Fruit fly (Drosophila melanogaster) whole organism, embryonic: Measurements from ENCODE around the gene CG34149.

Source experiments
- Aef1 ChIP-seq: fragments of 200-800 bp; sonication (Bioruptor generic); IDR thresholded peaks from 3 replicates; pipeline ENCODE4 v1.3.6; 2022; ENCODE audit warnings: missing biosample characterization, missing genetic modification characterization
- CG11456 ChIP-seq: fragments of 200-800 bp; sonication (Bioruptor generic); IDR thresholded peaks from 3 replicates; pipeline ENCODE4 v1.3.6; 2022; ENCODE audit warnings: missing biosample characterization, missing genetic modification characterization
- CG11560 ChIP-seq: fragments of 200-800 bp; sonication (Bioruptor generic); IDR thresholded peaks from 3 replicates; pipeline ENCODE4 v1.3.6; 2022; ENCODE audit warnings: missing biosample characterization, missing genetic modification characterization
- CG11695 ChIP-seq: fragments of 200-800 bp; sonication (Bioruptor generic); IDR thresholded peaks from 3 replicates; pipeline ENCODE4 v1.3.6; 2022; ENCODE audit warnings: missing biosample characterization, missing genetic modification characterization
- CG11723 ChIP-seq: fragments of 200-800 bp; sonication (Bioruptor generic); optimal IDR thresholded peaks from 2 replicates; lab custom pipeline; 2017; ENCODE audit warnings: missing biosample characterization, mild to moderate bottlenecking, missing genetic modification characterization
- CG14667 ChIP-seq: fragments of 200-800 bp; sonication (Bioruptor generic); IDR thresholded peaks from 2 replicates; pipeline ENCODE4 v1.3.6; 2022; ENCODE audit warnings: missing biosample characterization, missing genetic modification characterization
- CG15269 ChIP-seq: fragments of 200-800 bp; sonication (Bioruptor generic); optimal IDR thresholded peaks from 2 replicates; lab custom pipeline; 2018; ENCODE audit warnings: missing biosample characterization, mild to moderate bottlenecking, missing genetic modification characterization, moderate library complexity
- CG15514 ChIP-seq: fragments of 200-800 bp; sonication (Bioruptor generic); optimal IDR thresholded peaks from 3 replicates; lab custom pipeline; 2017; ENCODE audit warnings: missing biosample characterization, missing genetic modification characterization, mild to moderate bottlenecking, moderate library complexity, missing genetic modification reagents
- CG1602 ChIP-seq: fragments of 200-800 bp; sonication (Bioruptor generic); optimal IDR thresholded peaks from 3 replicates; lab custom pipeline; 2016; ENCODE audit warnings: missing biosample characterization, missing genetic modification characterization
- CG1603 ChIP-seq: fragments of 200-800 bp; sonication (Bioruptor generic); optimal IDR thresholded peaks from 2 replicates; lab custom pipeline; 2019; ENCODE audit warnings: missing biosample characterization, mild to moderate bottlenecking, missing genetic modification characterization, moderate library complexity
- CG17361 ChIP-seq: fragments of 200-800 bp; sonication (Bioruptor generic); IDR thresholded peaks from 3 replicates; pipeline ENCODE4 v1.3.6; 2022; ENCODE audit warnings: missing biosample characterization, missing genetic modification characterization
- CG17829 ChIP-seq: fragments of 200-800 bp; optimal IDR thresholded peaks from 2 replicates; lab custom pipeline; 2019; ENCODE audit warnings: missing biosample characterization, mild to moderate bottlenecking, missing genetic modification characterization, moderate library complexity
- CG17912 ChIP-seq: fragments of 200-800 bp; sonication (Bioruptor generic); optimal IDR thresholded peaks from 2 replicates; lab custom pipeline; 2018; ENCODE audit warnings: missing biosample characterization, mild to moderate bottlenecking, missing genetic modification characterization
- CG1792 ChIP-seq: fragments of 200-800 bp; sonication (Bioruptor generic); optimal IDR thresholded peaks from 2 replicates; lab custom pipeline; 2016; ENCODE audit warnings: missing biosample characterization, missing genetic modification characterization
- CG18476 ChIP-seq: fragments of 200-800 bp; sonication (Bioruptor generic); optimal IDR thresholded peaks from 2 replicates; lab custom pipeline; 2016; ENCODE audit warnings: missing biosample characterization, mild to moderate bottlenecking, missing genetic modification characterization
- CG2116 ChIP-seq: fragments of 200-800 bp; sonication (Bioruptor generic); optimal IDR thresholded peaks from 3 replicates; lab custom pipeline; 2018; ENCODE audit warnings: missing biosample characterization, mild to moderate bottlenecking, missing genetic modification characterization
- CG2199 ChIP-seq: fragments of 200-800 bp; sonication (Bioruptor generic); IDR thresholded peaks from 3 replicates; pipeline ENCODE4 v1.3.6; 2022; ENCODE audit warnings: missing biosample characterization, missing genetic modification characterization
- CG31224 ChIP-seq: fragments of 200-800 bp; sonication (Bioruptor generic); IDR thresholded peaks from 2 replicates; pipeline ENCODE4 v1.3.6; 2022; ENCODE audit warnings: missing biosample characterization, missing genetic modification characterization
- CG34422 ChIP-seq: fragments of 200-800 bp; sonication (Bioruptor generic); IDR thresholded peaks from 3 replicates; pipeline ENCODE4 v1.3.6; 2022; ENCODE audit warnings: missing biosample characterization, missing genetic modification characterization
- CG5245 ChIP-seq: fragments of 200-800 bp; sonication (Bioruptor generic); optimal IDR thresholded peaks from 3 replicates; lab custom pipeline; 2016; ENCODE audit warnings: missing biosample characterization, missing genetic modification characterization
- CG7556 ChIP-seq: fragments of 200-800 bp; sonication (Bioruptor generic); optimal IDR thresholded peaks from 2 replicates; lab custom pipeline; 2017; ENCODE audit warnings: missing biosample characterization, mild to moderate bottlenecking, missing genetic modification characterization
- CG8924 ChIP-seq: fragments of 200-800 bp; optimal IDR thresholded peaks from 3 replicates; lab custom pipeline; 2019; ENCODE audit warnings: missing biosample characterization, mild to moderate bottlenecking, missing genetic modification characterization, moderate library complexity
- CG9215 ChIP-seq: fragments of 200-800 bp; sonication (Bioruptor generic); IDR thresholded peaks from 2 replicates; pipeline ENCODE4 v1.3.6; 2022; ENCODE audit warnings: missing biosample characterization, missing genetic modification characterization
- Dp ChIP-seq: fragments of 200-800 bp; sonication (Bioruptor generic); optimal IDR thresholded peaks from 2 replicates; lab custom pipeline; 2018; ENCODE audit warnings: missing biosample characterization, mild to moderate bottlenecking, missing genetic modification characterization, moderate library complexity
- Ets65A ChIP-seq: fragments of 200-800 bp; sonication (Bioruptor generic); peaks from one replicate; lab custom pipeline; 2016; ENCODE audit warnings: missing biosample characterization, missing genetic modification characterization
- Hand ChIP-seq: fragments of 200-800 bp; sonication (Bioruptor generic); optimal IDR thresholded peaks from 2 replicates; lab custom pipeline; 2017; ENCODE audit warnings: mild to moderate bottlenecking, missing biosample characterization, missing genetic modification reagents, missing genetic modification characterization
- Lhr ChIP-seq: fragments of 200-800 bp; sonication (Bioruptor generic); optimal IDR thresholded peaks from 3 replicates; lab custom pipeline; 2017; ENCODE audit warnings: mild to moderate bottlenecking, missing biosample characterization, missing genetic modification reagents, missing genetic modification characterization
- Med ChIP-seq: fragments of 200-800 bp; sonication (Bioruptor generic); peaks from one replicate; lab custom pipeline; 2016; ENCODE audit warnings: missing biosample characterization, missing genetic modification characterization, mild to moderate bottlenecking, inconsistent platforms, moderate library complexity
- Meics ChIP-seq: fragments of 200-800 bp; sonication (Bioruptor generic); optimal IDR thresholded peaks from 2 replicates; lab custom pipeline; 2017; ENCODE audit warnings: missing biosample characterization, mild to moderate bottlenecking, missing genetic modification characterization
- Mrtf ChIP-seq: fragments of 200-800 bp; sonication (Bioruptor generic); IDR thresholded peaks from 3 replicates; pipeline ENCODE4 v1.3.6; 2022; ENCODE audit warnings: missing biosample characterization, missing genetic modification characterization
- NC2β ChIP-seq: fragments of 200-800 bp; sonication (Bioruptor generic); optimal IDR thresholded peaks from 2 replicates; lab custom pipeline; 2016; ENCODE audit warnings: missing biosample characterization, missing genetic modification characterization
- Ptx1 ChIP-seq: fragments of 200-800 bp; sonication (Bioruptor generic); IDR thresholded peaks from 2 replicates; pipeline ENCODE4 v1.3.6; 2022; ENCODE audit warnings: missing biosample characterization, missing genetic modification characterization
- Six4 ChIP-seq: fragments of 200-800 bp; sonication (Bioruptor generic); optimal IDR thresholded peaks from 2 replicates; lab custom pipeline; 2016; ENCODE audit warnings: missing biosample characterization, missing genetic modification characterization
- TFAM ChIP-seq: fragments of 200-800 bp; sonication (Bioruptor generic); optimal IDR thresholded peaks from 2 replicates; lab custom pipeline; 2017; ENCODE audit warnings: missing biosample characterization, missing genetic modification characterization, inconsistent platforms
- fd3F ChIP-seq: fragments of 200-800 bp; sonication (Bioruptor generic); optimal IDR thresholded peaks from 2 replicates; lab custom pipeline; 2018; ENCODE audit warnings: missing biosample characterization, mild to moderate bottlenecking, missing genetic modification characterization, moderate library complexity
- fd96Cb ChIP-seq: fragments of 200-800 bp; sonication (Bioruptor generic); optimal IDR thresholded peaks from 2 replicates; lab custom pipeline; 2018; ENCODE audit warnings: missing biosample characterization, mild to moderate bottlenecking, missing genetic modification characterization, moderate library complexity
- gce ChIP-seq: fragments of 200-800 bp; sonication (Bioruptor generic); IDR thresholded peaks from 3 replicates; pipeline ENCODE4 v1.3.6; 2022; ENCODE audit warnings: missing biosample characterization, missing genetic modification characterization
- hkb ChIP-seq, 2 experiments: fragments of 200-800 bp in 1 of 2; fragments of >200 bp in 1 of 2; sonication (Bioruptor generic) in 1 of 2; IDR thresholded peaks in 1 of 2; optimal IDR thresholded peaks in 1 of 2; 2 replicates each; pipeline versions ENCODE4 v1.3.6 to Lab custom; 2017 to 2022; ENCODE audit warnings: missing biosample characterization in 1 of 2, missing genetic modification characterization in 1 of 2
- ind ChIP-seq: fragments of 200-800 bp; sonication (Bioruptor generic); optimal IDR thresholded peaks from 3 replicates; lab custom pipeline; 2016; ENCODE audit warnings: missing biosample characterization, missing genetic modification characterization
- lilli ChIP-seq: fragments of 200-800 bp; sonication (Bioruptor generic); optimal IDR thresholded peaks from 3 replicates; lab custom pipeline; 2016; ENCODE audit warnings: missing biosample characterization, missing genetic modification characterization
- onecut ChIP-seq: fragments of 200-800 bp; sonication (Bioruptor generic); IDR thresholded peaks from 2 replicates; pipeline ENCODE4 v1.3.6; 2022; ENCODE audit warnings: missing biosample characterization, missing genetic modification characterization
- psq ChIP-seq: fragments of 200-800 bp; sonication (Bioruptor generic); optimal IDR thresholded peaks from 2 replicates; lab custom pipeline; 2017; ENCODE audit warnings: missing biosample characterization, missing genetic modification characterization
- pum ChIP-seq: fragments of 200-800 bp; sonication (Bioruptor generic); optimal IDR thresholded peaks from 2 replicates; lab custom pipeline; 2016; ENCODE audit warnings: missing biosample characterization, missing genetic modification characterization
- repo ChIP-seq: fragments of 200-800 bp; sonication (Bioruptor generic); optimal IDR thresholded peaks from 2 replicates; lab custom pipeline; 2016; ENCODE audit warnings: missing biosample characterization, missing genetic modification characterization
- scrt ChIP-seq: fragments of 200-800 bp; sonication (Bioruptor generic); optimal IDR thresholded peaks from 2 replicates; lab custom pipeline; 2018; ENCODE audit warnings: missing biosample characterization, mild to moderate bottlenecking, missing genetic modification characterization, moderate library complexity
- slbo ChIP-seq: fragments of 200-800 bp; sonication (Bioruptor generic); IDR thresholded peaks from 2 replicates; pipeline ENCODE4 v1.3.6; 2022; ENCODE audit warnings: missing biosample characterization, missing genetic modification characterization
- sob ChIP-seq: fragments of 200-800 bp; sonication (Bioruptor generic); IDR thresholded peaks from 2 replicates; pipeline ENCODE4 v1.3.6; 2022; ENCODE audit warnings: missing biosample characterization, missing genetic modification characterization
- tin ChIP-seq: fragments of 200-800 bp; sonication (Bioruptor generic); optimal IDR thresholded peaks from 3 replicates; lab custom pipeline; 2016; ENCODE audit warnings: missing biosample characterization, missing genetic modification characterization
- trem ChIP-seq: fragments of 200-800 bp; optimal IDR thresholded peaks from 3 replicates; lab custom pipeline; 2019; ENCODE audit warnings: missing biosample characterization, mild to moderate bottlenecking, missing genetic modification characterization, moderate library complexity
- wek ChIP-seq: fragments of 200-800 bp; sonication (Bioruptor generic); optimal IDR thresholded peaks from 3 replicates; lab custom pipeline; 2018; ENCODE audit warnings: missing biosample characterization, mild to moderate bottlenecking, missing genetic modification characterization, moderate library complexity

The CG34149 gene

dm6 chr3R:22400246-22400645 is 20.3 kb downstream of the CG34149 start (continued):
- TF ChIP-seq scrt (GFP tag; lab: Kevin White, UChicago) (no peak), gce (0 out of 3 replicates have a peak, but pooled peaks have one; percentile 29), CG17829 (peak; percentile 6), CG17912 (GFP tag; lab: Kevin White, UChicago) (no peak), ind (GFP tag; lab: Kevin White, UChicago) (peak; percentile 25), CG17361 (GFP tag; lab: Robert Waterston, UW) (no peak), CG1603 (tag; lab: Kevin White, UChicago) (no peak), CG1602 (GFP tag; lab: Kevin White, UChicago) (peak; percentile 8), hkb (optimal IDR thresholded peaks at IDR 0.05; lab: Kevin White, UChicago) (no peak), hkb (GFP tag; IDR thresholded peaks at IDR 0.05; lab: Robert Waterston, UW) (peak; percentile 51; the same call in 1 of the 2 replicates), Dp (GFP tag; lab: Kevin White, UChicago) (no peak), NC2β (GFP tag; lab: Kevin White, UChicago) (no peak), CG31224 (GFP tag; lab: Robert Waterston, UW) (peak; percentile 42; the same call in 1 of the 2 replicates), CG8924 (tag; lab: Kevin White, UChicago) (peak; percentile 19), CG15514 (GFP tag; lab: Kevin White, UChicago) (peak; percentile 18), wek (GFP tag; lab: Kevin White, UChicago) (no peak), Aef1 (GFP tag; lab: Robert Waterston, UW) (peak; percentile 35; the same call in 1 of the 3 replicates), Lhr (no peak), CG5245 (GFP tag; lab: Kevin White, UChicago) (peak; percentile 12), pum (no peak), Mrtf (peak; percentile 62; the same call in 2 of the 3 replicates), Six4 (GFP tag; lab: Kevin White, UChicago) (no peak), psq (GFP tag; lab: Kevin White, UChicago) (no peak), CG11456 (peak; percentile 55; the same call in 1 of the 3 replicates), slbo (GFP tag; lab: Robert Waterston, UW) (peak; percentile 73), CG11560 (tag; lab: Robert Waterston, UW) (no peak), Med (peak; percentile 52), trem (tag; lab: Kevin White, UChicago) (peak; percentile 15), Ptx1 (peak; percentile 58), CG9215 (peak; percentile 26; the same call in 1 of the 2 replicates), Hand (GFP tag; lab: Kevin White, UChicago) (no peak), fd3F (GFP tag; lab: Kevin White, UChicago) (peak; percentile 28), CG7556 (no peak), CG11723 (GFP tag; lab: Kevin White, UChicago) (no peak), Meics (GFP tag; lab: Kevin White, UChicago) (peak; percentile 41), CG11695 (GFP tag; lab: Robert Waterston, UW) (peak; percentile 51; the same call in 1 of the 3 replicates), tin (GFP tag; lab: Kevin White, UChicago) (peak; percentile 3), sob (GFP tag; lab: Robert Waterston, UW) (0 out of 2 replicates have a peak, but pooled peaks have one; percentile 29), CG2199 (GFP tag; lab: Robert Waterston, UW) (no peak), CG14667 (GFP tag; lab: Robert Waterston, UW) (0 out of 2 replicates have a peak, but pooled peaks have one; percentile 15), lilli (peak; percentile 39), Ets65A (peak; percentile 16), CG15269 (no peak), CG1792 (GFP tag; lab: Kevin White, UChicago) (no peak), CG2116 (GFP tag; lab: Kevin White, UChicago) (no peak), TFAM (GFP tag; lab: Kevin White, UChicago) (no peak), repo (no peak), CG18476 (GFP tag; lab: Kevin White, UChicago) (peak; percentile 14), onecut (GFP tag; lab: Robert Waterston, UW) (no peak), fd96Cb (tag; lab: Kevin White, UChicago) (peak; percentile 18), CG34422 (GFP tag; lab: Robert Waterston, UW) (peak; percentile 63; the same call in 1 of the 3 replicates)
